Worm (Caenorhabditis elegans) whole organism, L4/young adult: ENCODE measurements around the gene C08G9.1.

Experiments
- W03F9.2 ChIP-seq: fragments of 150-350 bp; optimal IDR thresholded peaks from 2 replicates; lab custom pipeline; 2014; ENCODE audit warnings: missing biosample characterization, missing genetic modification characterization
- dao-5 ChIP-seq: sonication (generic microtip); optimal IDR thresholded peaks from 2 replicates; lab custom pipeline; 2016; ENCODE audit warnings: missing genotype, missing genetic modification characterization, moderate library complexity, missing compliant biosample characterization
- him-1 ChIP-seq: sonication (generic microtip); optimal IDR thresholded peaks from 2 replicates; lab custom pipeline; 2016; ENCODE audit warnings: missing genotype, missing genetic modification reagents, missing genetic modification characterization, missing compliant biosample characterization

- TF ChIP-seq dao-5 (tag; lab: Kevin White, UChicago) (no peak), W03F9.2 (tag; lab: Kevin White, UChicago) (no peak), him-1 (no peak)
Observed at ce11 chrIV:7651120-7651519, 7.4 kb upstream of the C08G9.1 start, which contains the start of gene cima-1.
